Worm (Caenorhabditis elegans) whole organism, L4 larva: ENCODE measurements around the gene ZK262.9.

Source experiments
- ama-1 ChIP-seq: fragments of 150-350 bp; optimal IDR thresholded peaks from 2 replicates; lab custom pipeline; 2014; ENCODE audit warnings: inconsistent platforms, mixed read lengths
- egl-27 ChIP-seq: sonication (generic microtip); optimal IDR thresholded peaks from 3 replicates; lab custom pipeline; 2017; ENCODE audit warnings: missing biosample characterization, missing genetic modification reagents, missing genetic modification characterization
- nhr-25 ChIP-seq: sonication (generic microtip); optimal IDR thresholded peaks from 2 replicates; lab custom pipeline; 2017; ENCODE audit warnings: missing genetic modification characterization, mild to moderate bottlenecking, missing compliant biosample characterization, antibody characterized with exemption, moderate library complexity, borderline replicate concordance; ENCODE audit not compliant: insufficient read depth
- nhr-48 ChIP-seq: sonication (generic microtip); optimal IDR thresholded peaks from 2 replicates; lab custom pipeline; 2016; ENCODE audit warnings: mild to moderate bottlenecking, missing genetic modification characterization, missing compliant biosample characterization

ce11 chrV:18476090-18476489, 36.5 kb downstream of the ZK262.9 start, which contains the start of gene srh-179:
- TF ChIP-seq nhr-48 (no peak), nhr-25 (tag; lab: Kevin White, UChicago) (no peak), ama-1 (lab: Kevin White, UChicago) (no peak), egl-27 (tag; lab: Kevin White, UChicago) (no peak)
